Fruit fly (Drosophila melanogaster): ENCODE data around the gene Fbw5.

Fbw5 gene

dm6 chr2L:6065823-6066222 is at the start of gene Fbw5, which contains the start of gene CG9147:
TSS of gene Fbw5 (minus strand) at chr2L:6065953.
TSS of gene CG9147 (plus strand) at chr2L:6065997.
- TF ChIP-seq Sin3A (optimal IDR thresholded peaks at IDR 0.05) (no peak), psq (optimal IDR thresholded peaks at IDR 0.05) (no peak), h (optimal IDR thresholded peaks at IDR 0.05) (no peak), insv (optimal IDR thresholded peaks at IDR 0.05) (no peak), ttk (optimal IDR thresholded peaks at IDR 0.05) (no peak), Myc (optimal IDR thresholded peaks at IDR 0.05) (no peak)

dm6 chr2L:6110781-6111180 is 45.0 kb upstream of the Fbw5 start:
- TF ChIP-seq ttk (optimal IDR thresholded peaks at IDR 0.05) (no peak), psq (optimal IDR thresholded peaks at IDR 0.05) (no peak), h (optimal IDR thresholded peaks at IDR 0.05) (no peak), Myc (optimal IDR thresholded peaks at IDR 0.05) (no peak), insv (optimal IDR thresholded peaks at IDR 0.05) (no peak), Sin3A (optimal IDR thresholded peaks at IDR 0.05) (no peak)

dm6 chr2L:6109313-6109847 is 43.6 kb upstream of the Fbw5 start:
- TF ChIP-seq insv (optimal IDR thresholded peaks at IDR 0.05) (no peak), Sin3A (optimal IDR thresholded peaks at IDR 0.05) (no peak), ttk (optimal IDR thresholded peaks at IDR 0.05) (no peak), psq (optimal IDR thresholded peaks at IDR 0.05) (no peak), Myc (optimal IDR thresholded peaks at IDR 0.05) (no peak), h (optimal IDR thresholded peaks at IDR 0.05) (no peak)

- TF ChIP-seq psq (optimal IDR thresholded peaks at IDR 0.05) (no peak), Myc (optimal IDR thresholded peaks at IDR 0.05) (no peak), Sin3A (optimal IDR thresholded peaks at IDR 0.05) (no peak), h (optimal IDR thresholded peaks at IDR 0.05) (no peak), ttk (optimal IDR thresholded peaks at IDR 0.05) (no peak), insv (optimal IDR thresholded peaks at IDR 0.05) (no peak)
Measured at dm6 chr2L:6100202-6100689, 34.5 kb upstream of the Fbw5 start, which contains the start of gene stai. TSS of gene stai (plus strand) at chr2L:6100377.

- no peak for TF ChIP-seq Sin3A (optimal IDR thresholded peaks at IDR 0.05)
- TF ChIP-seq ttk (optimal IDR thresholded peaks at IDR 0.05) = no peak
- TF ChIP-seq Myc (optimal IDR thresholded peaks at IDR 0.05) = no peak
- no peak for TF ChIP-seq h (optimal IDR thresholded peaks at IDR 0.05)
- TF ChIP-seq insv (optimal IDR thresholded peaks at IDR 0.05) = no peak
- no peak for TF ChIP-seq psq (optimal IDR thresholded peaks at IDR 0.05)
Measured at dm6 chr2L:6099270-6099644, 33.5 kb upstream of the Fbw5 start.

- TF ChIP-seq h (optimal IDR thresholded peaks at IDR 0.05) (no peak), Sin3A (optimal IDR thresholded peaks at IDR 0.05) (no peak), psq (optimal IDR thresholded peaks at IDR 0.05) (no peak), Myc (optimal IDR thresholded peaks at IDR 0.05) (no peak), insv (optimal IDR thresholded peaks at IDR 0.05) (no peak), ttk (optimal IDR thresholded peaks at IDR 0.05) (no peak)
Measured at dm6 chr2L:6098479-6099269, 32.9 kb upstream of the Fbw5 start, which contains the start of gene CG9175. TSS of gene CG9175 (minus strand) at chr2L:6098966.

- no peak for TF ChIP-seq ttk (optimal IDR thresholded peaks at IDR 0.05)
- no peak for TF ChIP-seq h (optimal IDR thresholded peaks at IDR 0.05)
- no peak for TF ChIP-seq psq (optimal IDR thresholded peaks at IDR 0.05)
- no peak for TF ChIP-seq Sin3A (optimal IDR thresholded peaks at IDR 0.05)
- TF ChIP-seq insv (optimal IDR thresholded peaks at IDR 0.05) = no peak
- no peak for TF ChIP-seq Myc (optimal IDR thresholded peaks at IDR 0.05)
Measured at dm6 chr2L:6092300-6092699, 26.5 kb upstream of the Fbw5 start.

dm6 chr2L:6090786-6091716 is 25.3 kb upstream of the Fbw5 start, which contains the start of gene CG45075:
TSS of gene CG45075 (plus strand) at chr2L:6091412.
- TF ChIP-seq psq (optimal IDR thresholded peaks at IDR 0.05) (no peak), h (optimal IDR thresholded peaks at IDR 0.05) (no peak), Sin3A (optimal IDR thresholded peaks at IDR 0.05) (no peak), insv (optimal IDR thresholded peaks at IDR 0.05) (no peak), Myc (optimal IDR thresholded peaks at IDR 0.05) (no peak), ttk (optimal IDR thresholded peaks at IDR 0.05) (no peak)

dm6 chr2L:6090365-6090764 is 24.6 kb upstream of the Fbw5 start:
- TF ChIP-seq insv (optimal IDR thresholded peaks at IDR 0.05) = no peak
- no peak for TF ChIP-seq h (optimal IDR thresholded peaks at IDR 0.05)
- TF ChIP-seq psq (optimal IDR thresholded peaks at IDR 0.05) = no peak
- TF ChIP-seq ttk (optimal IDR thresholded peaks at IDR 0.05) = no peak
- TF ChIP-seq Sin3A (optimal IDR thresholded peaks at IDR 0.05) = no peak
- no peak for TF ChIP-seq Myc (optimal IDR thresholded peaks at IDR 0.05)

- TF ChIP-seq Sin3A (optimal IDR thresholded peaks at IDR 0.05) (no peak), h (optimal IDR thresholded peaks at IDR 0.05) (no peak), ttk (optimal IDR thresholded peaks at IDR 0.05) (no peak)
Measured at dm6 chr2L:6089604-6090198, 23.9 kb upstream of the Fbw5 start.
